Fruit fly (Drosophila melanogaster): ENCODE data around the gene Roc1a.

Gene Roc1a

dm6 chrX:686437-686972 lies 39.4 kb downstream of the Roc1a start, which contains the start of gene sdk (continued):
- TF ChIP-seq HLH3B (GFP tag; IDR thresholded peaks at IDR 0.05) (peak; percentile 85), Taf1 (GFP tag; IDR thresholded peaks at IDR 0.05) (peak; percentile 75), mld (GFP tag; IDR thresholded peaks at IDR 0.05; ENCODE audit: partially characterized antibody) (no peak), CG4854 (GFP tag; optimal IDR thresholded peaks at IDR 0.05) (peak; percentile 76), HLH54F (GFP tag; optimal IDR thresholded peaks at IDR 0.05) (peak; percentile 92), ab (GFP tag; optimal IDR thresholded peaks at IDR 0.05) (peak; percentile 64), CG9817 (tag; optimal IDR thresholded peaks at IDR 0.05) (peak; percentile 83), CG10462 (GFP tag; optimal IDR thresholded peaks at IDR 0.05) (peak; percentile 81), bowl (GFP tag; IDR thresholded peaks at IDR 0.05) (peak; percentile 80), CG15601 (tag; optimal IDR thresholded peaks at IDR 0.05) (peak; percentile 91), CG12744 (GFP tag; optimal IDR thresholded peaks at IDR 0.05) (peak; percentile 91), CG9215 (GFP tag; IDR thresholded peaks at IDR 0.05) (peak; percentile 90), repo (GFP tag; optimal IDR thresholded peaks at IDR 0.05) (peak; percentile 84), shn (GFP tag; optimal IDR thresholded peaks at IDR 0.05) (peak; percentile 96), Rfx (GFP tag; IDR thresholded peaks at IDR 0.05) (peak; percentile 88), gcm (GFP tag; optimal IDR thresholded peaks at IDR 0.05) (peak; percentile 93), Nf-YB (GFP tag; optimal IDR thresholded peaks at IDR 0.05) (peak; percentile 82), Opbp (GFP tag; IDR thresholded peaks at IDR 0.05; ENCODE audit: partially characterized antibody) (peak; percentile 49; the same call in 1 of the 3 replicates), CG7372 (GFP tag; IDR thresholded peaks at IDR 0.05) (peak; percentile 86), CG34224 (GFP tag; IDR thresholded peaks at IDR 0.05; ENCODE audit: partially characterized antibody) (peak; percentile 39; the same call in 1 of the 3 replicates), CG10654 (GFP tag; optimal IDR thresholded peaks at IDR 0.05) (peak; percentile 85), CG5245 (GFP tag; optimal IDR thresholded peaks at IDR 0.05) (peak; percentile 73), scrt (GFP tag; optimal IDR thresholded peaks at IDR 0.05) (peak; percentile 82), hth (optimal IDR thresholded peaks at IDR 0.05) (no peak), TFAM (GFP tag; optimal IDR thresholded peaks at IDR 0.05) (peak; percentile 60), Drgx (GFP tag; IDR thresholded peaks at IDR 0.05) (peak; percentile 90), CG6854 (GFP tag; optimal IDR thresholded peaks at IDR 0.05) (peak; percentile 91), CG6765 (GFP tag; optimal IDR thresholded peaks at IDR 0.05) (peak; percentile 89), CG3065 (GFP tag; optimal IDR thresholded peaks at IDR 0.05) (peak; percentile 78), CG9876 (GFP tag; optimal IDR thresholded peaks at IDR 0.05) (peak; percentile 83), yki (optimal IDR thresholded peaks at IDR 0.05) (no peak), stc (GFP tag; IDR thresholded peaks at IDR 0.05) (peak; percentile 86), CG11398 (GFP tag; optimal IDR thresholded peaks at IDR 0.05) (peak; percentile 93), p53 (GFP tag; optimal IDR thresholded peaks at IDR 0.05) (peak; percentile 81), Hr51 (GFP tag; optimal IDR thresholded peaks at IDR 0.05) (peak; percentile 85 to 92), Ptx1 (GFP tag; IDR thresholded peaks at IDR 0.05) (peak; percentile 90), CkIIα-i1 (GFP tag; IDR thresholded peaks at IDR 0.05) (0 out of 2 replicates have a peak, but pooled peaks have one; percentile 36), CG11085 (GFP tag; IDR thresholded peaks at IDR 0.05) (peak; percentile 69), Dip3 (GFP tag; optimal IDR thresholded peaks at IDR 0.05) (peak; percentile 86), CG9437 (GFP tag; optimal IDR thresholded peaks at IDR 0.05) (peak; percentile 82), kay (GFP tag; optimal IDR thresholded peaks at IDR 0.05) (peak; percentile 56), CG2120 (GFP tag; optimal IDR thresholded peaks at IDR 0.05) (peak; percentile 95), toy (GFP tag; IDR thresholded peaks at IDR 0.05) (peak; percentile 65; the same call in 1 of the 2 replicates), Adf1 (GFP tag; IDR thresholded peaks at IDR 0.05) (peak; percentile 98), gce (GFP tag; IDR thresholded peaks at IDR 0.05) (peak; percentile 66; the same call in 2 of the 3 replicates), CG7745 (tag; optimal IDR thresholded peaks at IDR 0.05) (no peak), CG5953 (GFP tag; IDR thresholded peaks at IDR 0.05) (peak; percentile 86), CG2129 (GFP tag; IDR thresholded peaks at IDR 0.05; ENCODE audit: partially characterized antibody) (no peak), CG18599 (GFP tag; optimal IDR thresholded peaks at IDR 0.05) (peak; percentile 94), CG15696 (tag; optimal IDR thresholded peaks at IDR 0.05) (peak; percentile 81), vfl (GFP tag; optimal IDR thresholded peaks at IDR 0.05) (peak; percentile 76)
